Fruit fly (Drosophila melanogaster): ENCODE measurements around the gene pst.

The pst gene

dm6 chr3L:7344965-7345427, 15.1 kb downstream of the pst start, which contains the start of gene Cln7 (continued):
- TF ChIP-seq br (optimal IDR thresholded peaks at IDR 0.05): no peak
- TF ChIP-seq lilli (GFP tag; optimal IDR thresholded peaks at IDR 0.05): no peak
- no peak for TF ChIP-seq CG15011 (GFP tag; optimal IDR thresholded peaks at IDR 0.05)
- TF ChIP-seq unc-4 (GFP tag; IDR thresholded peaks at IDR 0.05; ENCODE audit: partially characterized antibody): peak; percentile 44
- TF ChIP-seq CG7271 (tag; optimal IDR thresholded peaks at IDR 0.05): no peak
- TF ChIP-seq CG7745 (tag; optimal IDR thresholded peaks at IDR 0.05): no peak
- no peak for TF ChIP-seq eyg (GFP tag; optimal IDR thresholded peaks at IDR 0.05)
- TF ChIP-seq Doc3 (GFP tag; IDR thresholded peaks at IDR 0.05; ENCODE audit: partially characterized antibody): no peak
- TF ChIP-seq CG4328 (GFP tag; optimal IDR thresholded peaks at IDR 0.05): no peak
- TF ChIP-seq Hsf (GFP tag; optimal IDR thresholded peaks at IDR 0.05): no peak
- TF ChIP-seq CG10321 (GFP tag; IDR thresholded peaks at IDR 0.05): no peak
- TF ChIP-seq Side (GFP tag; optimal IDR thresholded peaks at IDR 0.05): peak; percentile 30
- TF ChIP-seq CrebB (tag; optimal IDR thresholded peaks at IDR 0.05): peak; percentile 63
- TF ChIP-seq CG7987 (GFP tag; optimal IDR thresholded peaks at IDR 0.05): peak; percentile 53
- TF ChIP-seq MTF-1 (GFP tag; optimal IDR thresholded peaks at IDR 0.05; ENCODE audit: borderline replicate concordance): peak; percentile 64
- TF ChIP-seq Meics (GFP tag; optimal IDR thresholded peaks at IDR 0.05): peak; percentile 10
- TF ChIP-seq croc (GFP tag; conservative IDR thresholded peaks at IDR 0.05): no peak
- TF ChIP-seq Ets65A (GFP tag): no peak
- TF ChIP-seq tx (GFP tag; optimal IDR thresholded peaks at IDR 0.05): no peak
- no peak for TF ChIP-seq CG17361 (GFP tag; IDR thresholded peaks at IDR 0.05)
- TF ChIP-seq da (GFP tag; optimal IDR thresholded peaks at IDR 0.05): peak; percentile 30
- no peak for TF ChIP-seq CG1529 (GFP tag; optimal IDR thresholded peaks at IDR 0.05)
- no peak for TF ChIP-seq CG3407 (GFP tag; optimal IDR thresholded peaks at IDR 0.05)
- peak; percentile 41; the same call in 1 of the 2 replicates for TF ChIP-seq ato (GFP tag; IDR thresholded peaks at IDR 0.05; ENCODE audit: partially characterized antibody)
- no peak for TF ChIP-seq gt (GFP tag; IDR thresholded peaks at IDR 0.05)
- TF ChIP-seq CG1602 (GFP tag; optimal IDR thresholded peaks at IDR 0.05): no peak
- TF ChIP-seq pho (GFP tag; optimal IDR thresholded peaks at IDR 0.05): no peak
- TF ChIP-seq B-H2 (GFP tag; optimal IDR thresholded peaks at IDR 0.05): peak; percentile 65
- peak; percentile 21 for TF ChIP-seq CG10431 (GFP tag; optimal IDR thresholded peaks at IDR 0.05)
- TF ChIP-seq CG5245 (GFP tag; optimal IDR thresholded peaks at IDR 0.05): no peak
- TF ChIP-seq odd (GFP tag; optimal IDR thresholded peaks at IDR 0.05): peak; percentile 49
- TF ChIP-seq abd-A (tag; optimal IDR thresholded peaks at IDR 0.05): no peak
- no peak for TF ChIP-seq CG16815 (GFP tag; optimal IDR thresholded peaks at IDR 0.05)
- no peak for TF ChIP-seq Myb (GFP tag; optimal IDR thresholded peaks at IDR 0.05)
- peak; percentile 12 for TF ChIP-seq CG12391 (tag; optimal IDR thresholded peaks at IDR 0.05)
- TF ChIP-seq MESR4 (GFP tag; optimal IDR thresholded peaks at IDR 0.05): peak; percentile 72
- TF ChIP-seq CG31441 (GFP tag; IDR thresholded peaks at IDR 0.05): peak; percentile 38; the same call in 1 of the 2 replicates
- TF ChIP-seq Hmx (GFP tag; optimal IDR thresholded peaks at IDR 0.05): no peak
- TF ChIP-seq CG31388 (GFP tag; optimal IDR thresholded peaks at IDR 0.05): no peak
- TF ChIP-seq gsb (GFP tag; IDR thresholded peaks at IDR 0.05): peak; percentile 35; the same call in 1 of the 2 replicates
- TF ChIP-seq C15 (GFP tag; IDR thresholded peaks at IDR 0.05): peak; percentile 29; the same call in 1 of the 3 replicates
- no peak; the same call in 1 of the 2 replicates for TF ChIP-seq ranshi (GFP tag; IDR thresholded peaks at IDR 0.05)
- no peak for TF ChIP-seq Ravus (GFP tag; IDR thresholded peaks at IDR 0.05)
- TF ChIP-seq Stat92E (GFP tag; optimal IDR thresholded peaks at IDR 0.05): peak in 1 of 3 experiments; percentile 88
- TF ChIP-seq zen (tag; optimal IDR thresholded peaks at IDR 0.05): peak; percentile 16
- no peak for TF ChIP-seq pan (optimal IDR thresholded peaks at IDR 0.05)
- peak in 1 of 2 experiments; percentile 17 for TF ChIP-seq pan (GFP tag; optimal IDR thresholded peaks at IDR 0.05 in 1 of 2, IDR thresholded peaks at IDR 0.05 in 1 of 2)
- TF ChIP-seq Atf-2 (GFP tag; optimal IDR thresholded peaks at IDR 0.05): no peak
- TF ChIP-seq CG15514 (GFP tag; optimal IDR thresholded peaks at IDR 0.05): peak; percentile 51
- no peak for TF ChIP-seq CG31224 (GFP tag; IDR thresholded peaks at IDR 0.05)
- TF ChIP-seq Nf-YC (tag; optimal IDR thresholded peaks at IDR 0.05): peak; percentile 70

All from whole organism, embryonic.